Fruit fly (Drosophila melanogaster): ENCODE data around the gene mEFG1.
A peak's percentile ranks its signal among the peaks of the same experiment; 100 is the strongest.

- TF ChIP-seq Hnf4 (GFP tag; optimal IDR thresholded peaks at IDR 0.05) (peak; percentile 61), Sp1 (GFP tag; optimal IDR thresholded peaks at IDR 0.05) (peak; percentile 29), psq (GFP tag; optimal IDR thresholded peaks at IDR 0.05) (peak; percentile 87), Abd-B (GFP tag; optimal IDR thresholded peaks at IDR 0.05) (no peak), N (GFP tag; optimal IDR thresholded peaks at IDR 0.05) (no peak), brk (GFP tag; optimal IDR thresholded peaks at IDR 0.05) (peak; percentile 63), Hr78 (GFP tag; optimal IDR thresholded peaks at IDR 0.05) (no peak), dmrt93B (GFP tag; optimal IDR thresholded peaks at IDR 0.05) (no peak), lola (GFP tag; optimal IDR thresholded peaks at IDR 0.05) (no peak), br (GFP tag; optimal IDR thresholded peaks at IDR 0.05) (peak; percentile 16), tai (GFP tag; optimal IDR thresholded peaks at IDR 0.05) (peak; percentile 63), Myc (optimal IDR thresholded peaks at IDR 0.05) (peak; percentile 18), h (GFP tag; optimal IDR thresholded peaks at IDR 0.05) (peak; percentile 62), Dfd (GFP tag; optimal IDR thresholded peaks at IDR 0.05) (no peak)
These were observed 18.8 kb downstream of the mEFG1 start, which contains the start of gene CG4502 for dm6 chr2L:7204172-7204482.

All from whole organism, wandering third instar larva.